Fruit fly (Drosophila melanogaster) whole organism, embryonic: ENCODE data around the gene CG10211.

Source experiments
- Asciz ChIP-seq: fragments of 200-800 bp; sonication (Bioruptor generic); optimal IDR thresholded peaks from 2 replicates; lab custom pipeline; 2017; ENCODE audit warnings: missing biosample characterization, mild to moderate bottlenecking, missing genetic modification characterization, missing genetic modification reagents
- CG10274 ChIP-seq: fragments of 200-800 bp; sonication (Bioruptor generic); optimal IDR thresholded peaks from 3 replicates; lab custom pipeline; 2017; ENCODE audit warnings: missing biosample characterization, mild to moderate bottlenecking, missing genetic modification characterization
- CG10959 ChIP-seq: fragments of 200-800 bp; sonication (Bioruptor generic); IDR thresholded peaks from 2 replicates; pipeline ENCODE4 v1.3.6; 2022; ENCODE audit warnings: missing biosample characterization, missing genetic modification characterization
- CG10979 ChIP-seq: fragments of 200-800 bp; sonication (Bioruptor generic); optimal IDR thresholded peaks from 2 replicates; lab custom pipeline; 2018; ENCODE audit warnings: missing biosample characterization, mild to moderate bottlenecking, missing genetic modification characterization, moderate library complexity
- CG11093 ChIP-seq: fragments of 200-800 bp; sonication (Bioruptor generic); IDR thresholded peaks from 3 replicates; pipeline ENCODE4 v1.3.6; 2022; ENCODE audit warnings: missing biosample characterization, missing genetic modification characterization
- CG11560 ChIP-seq: fragments of 200-800 bp; sonication (Bioruptor generic); IDR thresholded peaks from 3 replicates; pipeline ENCODE4 v1.3.6; 2022; ENCODE audit warnings: missing biosample characterization, missing genetic modification characterization
- CG11696 ChIP-seq: fragments of 200-800 bp; sonication (Bioruptor generic); IDR thresholded peaks from 2 replicates; pipeline ENCODE4 v1.3.6; 2022; ENCODE audit warnings: missing biosample characterization, missing genetic modification characterization
- CG12299 ChIP-seq: fragments of 200-800 bp; sonication (Bioruptor generic); optimal IDR thresholded peaks from 2 replicates; lab custom pipeline; 2018; ENCODE audit warnings: missing biosample characterization, mild to moderate bottlenecking, missing genetic modification characterization
- CG13287 ChIP-seq: fragments of 200-800 bp; sonication (Bioruptor generic); IDR thresholded peaks from 2 replicates; pipeline ENCODE4 v1.3.6; 2022; ENCODE audit warnings: missing biosample characterization, missing genetic modification characterization; ENCODE audit not compliant: partially characterized antibody
- CG13296 ChIP-seq: fragments of 200-800 bp; sonication (Bioruptor generic); optimal IDR thresholded peaks from 3 replicates; lab custom pipeline; 2018; ENCODE audit warnings: missing biosample characterization, mild to moderate bottlenecking, missing genetic modification characterization
- CG14710 ChIP-seq: fragments of 200-800 bp; sonication (Bioruptor generic); optimal IDR thresholded peaks from 3 replicates; lab custom pipeline; 2019; ENCODE audit warnings: missing biosample characterization, mild to moderate bottlenecking, missing genetic modification characterization, moderate library complexity
- CG1647 ChIP-seq: fragments of 200-800 bp; sonication (Bioruptor generic); optimal IDR thresholded peaks from 3 replicates; lab custom pipeline; 2016; ENCODE audit warnings: missing biosample characterization, missing genetic modification characterization
- CG16813 ChIP-seq: fragments of 200-800 bp; sonication (Bioruptor generic); IDR thresholded peaks from 3 replicates; pipeline ENCODE4 v1.3.6; 2022; ENCODE audit warnings: missing biosample characterization, missing genetic modification characterization; ENCODE audit not compliant: partially characterized antibody
- CG17385 ChIP-seq: fragments of 200-800 bp; sonication (Bioruptor generic); optimal IDR thresholded peaks from 3 replicates; lab custom pipeline; 2018; ENCODE audit warnings: missing biosample characterization, mild to moderate bottlenecking, missing genetic modification characterization
- CG17568 ChIP-seq: fragments of 200-800 bp; sonication (Bioruptor generic); optimal IDR thresholded peaks from 2 replicates; lab custom pipeline; 2018; ENCODE audit warnings: missing biosample characterization, mild to moderate bottlenecking, missing genetic modification characterization, moderate library complexity
- CG1832 ChIP-seq: fragments of 200-800 bp; sonication (Bioruptor generic); optimal IDR thresholded peaks from 2 replicates; lab custom pipeline; 2017; ENCODE audit warnings: missing biosample characterization, mild to moderate bottlenecking, missing genetic modification characterization, inconsistent platforms
- CG18599 ChIP-seq: fragments of 200-800 bp; sonication (Bioruptor generic); optimal IDR thresholded peaks from 3 replicates; lab custom pipeline; 2017; ENCODE audit warnings: missing biosample characterization, missing genetic modification characterization, mild to moderate bottlenecking, moderate library complexity, missing genetic modification reagents
- CG18619 ChIP-seq: fragments of 200-800 bp; sonication (Bioruptor generic); optimal IDR thresholded peaks from 3 replicates; lab custom pipeline; 2017; ENCODE audit warnings: missing biosample characterization, mild to moderate bottlenecking, missing genetic modification characterization
- CG2120 ChIP-seq: fragments of 200-800 bp; sonication (Bioruptor generic); optimal IDR thresholded peaks from 3 replicates; lab custom pipeline; 2016; ENCODE audit warnings: missing biosample characterization, missing genetic modification characterization
- CG2678 ChIP-seq: fragments of 200-800 bp; sonication (Bioruptor generic); optimal IDR thresholded peaks from 3 replicates; lab custom pipeline; 2019; ENCODE audit warnings: missing biosample characterization, mild to moderate bottlenecking, missing genetic modification characterization, moderate library complexity
- CG3163 ChIP-seq: fragments of 200-800 bp; sonication (Bioruptor generic); optimal IDR thresholded peaks from 3 replicates; lab custom pipeline; 2016; ENCODE audit warnings: missing biosample characterization, missing genetic modification characterization
- CG34224 ChIP-seq: fragments of 200-800 bp; sonication (Bioruptor generic); IDR thresholded peaks from 3 replicates; pipeline ENCODE4 v1.3.6; 2022; ENCODE audit warnings: missing biosample characterization, missing genetic modification characterization; ENCODE audit not compliant: partially characterized antibody
- CG42726 ChIP-seq: fragments of 200-800 bp; sonication (Bioruptor generic); IDR thresholded peaks from 2 replicates; pipeline ENCODE4 v1.3.6; 2022; ENCODE audit warnings: missing biosample characterization, missing genetic modification characterization; ENCODE audit not compliant: partially characterized antibody
- CG6854 ChIP-seq: fragments of 200-800 bp; sonication (Bioruptor generic); optimal IDR thresholded peaks from 3 replicates; lab custom pipeline; 2017; ENCODE audit warnings: missing biosample characterization, mild to moderate bottlenecking, missing genetic modification characterization
- CG7963 ChIP-seq: fragments of 200-800 bp; sonication (Bioruptor generic); IDR thresholded peaks from 3 replicates; pipeline ENCODE4 v1.3.6; 2022; ENCODE audit warnings: missing biosample characterization, missing genetic modification characterization; ENCODE audit not compliant: partially characterized antibody
- CG8944 ChIP-seq: fragments of 200-800 bp; sonication (Bioruptor generic); optimal IDR thresholded peaks from 3 replicates; lab custom pipeline; 2016; ENCODE audit warnings: missing biosample characterization, missing genetic modification characterization
- GATAe ChIP-seq: fragments of 200-800 bp; sonication (Bioruptor generic); conservative IDR thresholded peaks from 2 replicates; pipeline ENCODE4 v1.3.6; 2022; ENCODE audit warnings: missing biosample characterization, missing genetic modification characterization
- Gsc ChIP-seq: fragments of 200-800 bp; sonication (Bioruptor generic); IDR thresholded peaks from 2 replicates; pipeline ENCODE4 v1.3.6; 2022; ENCODE audit warnings: missing biosample characterization, missing genetic modification characterization
- Jarid2 ChIP-seq: fragments of 200-800 bp; sonication (Bioruptor generic); optimal IDR thresholded peaks from 3 replicates; lab custom pipeline; 2017; ENCODE audit warnings: mild to moderate bottlenecking, missing biosample characterization, missing genetic modification reagents, missing genetic modification characterization
- Mad ChIP-seq: fragments of 200-800 bp; sonication (Bioruptor generic); optimal IDR thresholded peaks from 2 replicates; lab custom pipeline; 2016; ENCODE audit warnings: missing biosample characterization, missing genetic modification characterization
- Med ChIP-seq: fragments of 200-800 bp; sonication (Bioruptor generic); peaks from one replicate; lab custom pipeline; 2016; ENCODE audit warnings: missing biosample characterization, missing genetic modification characterization, mild to moderate bottlenecking, inconsistent platforms, moderate library complexity
- NFAT ChIP-seq: fragments of 200-800 bp; sonication (Bioruptor generic); IDR thresholded peaks from 2 replicates; pipeline ENCODE4 v1.3.6; 2022; ENCODE audit warnings: missing biosample characterization, missing genetic modification characterization
- Ptx1 ChIP-seq: fragments of 200-800 bp; sonication (Bioruptor generic); IDR thresholded peaks from 2 replicates; pipeline ENCODE4 v1.3.6; 2022; ENCODE audit warnings: missing biosample characterization, missing genetic modification characterization
- Six4 ChIP-seq: fragments of 200-800 bp; sonication (Bioruptor generic); optimal IDR thresholded peaks from 2 replicates; lab custom pipeline; 2016; ENCODE audit warnings: missing biosample characterization, missing genetic modification characterization
- Ssrp ChIP-seq: fragments of 200-800 bp; sonication (Bioruptor generic); optimal IDR thresholded peaks from 2 replicates; lab custom pipeline; 2018; ENCODE audit warnings: missing biosample characterization, mild to moderate bottlenecking, missing genetic modification characterization, moderate library complexity
- Usf ChIP-seq: fragments of 200-800 bp; sonication (Bioruptor generic); optimal IDR thresholded peaks from 2 replicates; lab custom pipeline; 2017; ENCODE audit warnings: missing genotype, missing biosample characterization, missing genetic modification characterization
- ap ChIP-seq: fragments of 200-800 bp; sonication (Bioruptor generic); IDR thresholded peaks from 2 replicates; pipeline ENCODE4 v1.3.6; 2022; ENCODE audit warnings: missing biosample characterization, missing genetic modification characterization
- bab2 ChIP-seq: fragments of 200-800 bp; sonication (Bioruptor generic); optimal IDR thresholded peaks from 2 replicates; lab custom pipeline; 2016; ENCODE audit warnings: missing biosample characterization, missing genetic modification characterization
- caup ChIP-seq: fragments of 200-800 bp; sonication (Bioruptor generic); optimal IDR thresholded peaks from 3 replicates; lab custom pipeline; 2017; ENCODE audit warnings: missing biosample characterization, mild to moderate bottlenecking, missing genetic modification characterization, moderate library complexity; ENCODE audit not compliant: severe bottlenecking
- h ChIP-seq: fragments of >200 bp; optimal IDR thresholded peaks from 2 replicates; lab custom pipeline; 2017
- ham ChIP-seq: fragments of 200-800 bp; sonication (Bioruptor generic); IDR thresholded peaks from 2 replicates; pipeline ENCODE4 v1.3.6; 2022; ENCODE audit warnings: missing biosample characterization, missing genetic modification characterization
- kah ChIP-seq: fragments of 200-800 bp; sonication (Bioruptor generic); optimal IDR thresholded peaks from 2 replicates; lab custom pipeline; 2018; ENCODE audit warnings: missing biosample characterization, mild to moderate bottlenecking, missing genetic modification characterization
- onecut ChIP-seq: fragments of 200-800 bp; sonication (Bioruptor generic); IDR thresholded peaks from 2 replicates; pipeline ENCODE4 v1.3.6; 2022; ENCODE audit warnings: missing biosample characterization, missing genetic modification characterization
- ro ChIP-seq: fragments of 200-800 bp; sonication (Bioruptor generic); IDR thresholded peaks from 2 replicates; pipeline ENCODE4 v1.3.6; 2022; ENCODE audit warnings: missing biosample characterization, missing genetic modification characterization
- run ChIP-seq: fragments of 200-800 bp; sonication (Bioruptor generic); optimal IDR thresholded peaks from 3 replicates; lab custom pipeline; 2018; ENCODE audit warnings: missing biosample characterization, mild to moderate bottlenecking, missing genetic modification characterization
- sc ChIP-seq, 3 experiments: fragments of >200 bp in 2 of 3; fragments of 200-800 bp in 1 of 3; sonication (Bioruptor generic) in 1 of 3; optimal IDR thresholded peaks; 2 replicates in 2 of 3; 3 replicates in 1 of 3; lab custom pipeline; 2017; ENCODE audit warnings: mild to moderate bottlenecking in 1 of 3, missing biosample characterization in 1 of 3, missing genetic modification characterization in 1 of 3, missing genetic modification reagents in 1 of 3
- sens ChIP-seq: fragments of 200-800 bp; sonication (Bioruptor generic); peaks from one replicate; lab custom pipeline; 2016; ENCODE audit warnings: missing biosample characterization, missing genetic modification characterization
- tap ChIP-seq: fragments of 200-800 bp; optimal IDR thresholded peaks from 3 replicates; lab custom pipeline; 2019; ENCODE audit warnings: missing biosample characterization, mild to moderate bottlenecking, missing genetic modification characterization, moderate library complexity
- tx ChIP-seq: fragments of 200-800 bp; sonication (Bioruptor generic); optimal IDR thresholded peaks from 2 replicates; lab custom pipeline; 2016; ENCODE audit warnings: missing biosample characterization, missing genetic modification characterization
- unpg ChIP-seq: fragments of 200-800 bp; sonication (Bioruptor generic); optimal IDR thresholded peaks from 3 replicates; lab custom pipeline; 2018; ENCODE audit warnings: missing biosample characterization, mild to moderate bottlenecking, missing genetic modification characterization, moderate library complexity
- yki ChIP-seq: fragments of >200 bp; optimal IDR thresholded peaks from 3 replicates; lab custom pipeline; 2018
- zfh1 ChIP-seq: fragments of 200-800 bp; sonication (Bioruptor generic); IDR thresholded peaks from 3 replicates; pipeline ENCODE4 v1.3.6; 2022; ENCODE audit warnings: missing biosample characterization, missing genetic modification characterization

Gene CG10211

dm6 chr2L:18504881-18505280 lies 12.4 kb upstream of the CG10211 start (continued):
- TF ChIP-seq Mad (GFP tag; lab: Kevin White, UChicago): no peak
- no peak for TF ChIP-seq ro (GFP tag; lab: Robert Waterston, UW)
- no peak for TF ChIP-seq CG13287
- no peak for TF ChIP-seq CG1832 (GFP tag; lab: Kevin White, UChicago)
- TF ChIP-seq zfh1: peak; percentile 64; the same call in 2 of the 3 replicates
- TF ChIP-seq kah: no peak
- peak; percentile 59; the same call in 1 of the 2 replicates for TF ChIP-seq CG10959 (GFP tag; lab: Robert Waterston, UW)
- peak; percentile 10 for TF ChIP-seq CG3163 (GFP tag; lab: Kevin White, UChicago)
- TF ChIP-seq CG2678: peak; percentile 57
- TF ChIP-seq CG11696 (GFP tag; lab: Robert Waterston, UW): no peak
- TF ChIP-seq CG10274 (GFP tag; lab: Kevin White, UChicago): no peak
- no peak for TF ChIP-seq ham (GFP tag; lab: Robert Waterston, UW)
- TF ChIP-seq NFAT (GFP tag; lab: Robert Waterston, UW): no peak
- no peak for TF ChIP-seq tx
- TF ChIP-seq bab2 (GFP tag; lab: Kevin White, UChicago): peak; percentile 11
- peak; percentile 46 for TF ChIP-seq tap (tag; lab: Kevin White, UChicago)
- TF ChIP-seq sc (optimal IDR thresholded peaks at IDR 0.05; lab: Kevin White, UChicago): no peak
- TF ChIP-seq sc (GFP tag; optimal IDR thresholded peaks at IDR 0.05; lab: Kevin White, UChicago): peak; percentile 53
- TF ChIP-seq Six4 (GFP tag; lab: Kevin White, UChicago): peak; percentile 38
- no peak for TF ChIP-seq Gsc (GFP tag; lab: Robert Waterston, UW)
- TF ChIP-seq GATAe (GFP tag; lab: Robert Waterston, UW): no peak
- TF ChIP-seq CG11093 (GFP tag; lab: Robert Waterston, UW): peak; percentile 57; the same call in 2 of the 3 replicates
- peak; percentile 35 for TF ChIP-seq Asciz (GFP tag; lab: Kevin White, UChicago)
- TF ChIP-seq sens (GFP tag; lab: Kevin White, UChicago): peak; percentile 91
- TF ChIP-seq CG11560: no peak
- peak; percentile 45 for TF ChIP-seq CG14710 (tag; lab: Kevin White, UChicago)
- no peak for TF ChIP-seq CG42726
- no peak for TF ChIP-seq CG6854
- no peak for TF ChIP-seq yki (lab: Kevin White, UChicago)
- TF ChIP-seq CG1647 (GFP tag; lab: Kevin White, UChicago): peak; percentile 5
- TF ChIP-seq CG18599: peak; percentile 25
- TF ChIP-seq caup: no peak
- TF ChIP-seq, all 482 proteins: peak for 211

dm6 chr2L:18505475-18505874 lies 11.8 kb upstream of the CG10211 start:
- 0 out of 2 replicates have a peak, but pooled peaks have one; percentile 6 for TF ChIP-seq Ptx1 (GFP tag; lab: Robert Waterston, UW)
- no peak for TF ChIP-seq CG13296 (GFP tag; lab: Kevin White, UChicago)
- no peak for TF ChIP-seq run (tag; lab: Kevin White, UChicago)
- TF ChIP-seq CG2120 (GFP tag; lab: Kevin White, UChicago): no peak
- peak; percentile 70 for TF ChIP-seq Med (GFP tag; lab: Kevin White, UChicago)
- no peak for TF ChIP-seq Usf (GFP tag; lab: Kevin White, UChicago)
- no peak for TF ChIP-seq CG8944 (GFP tag; lab: Kevin White, UChicago)
- TF ChIP-seq Ssrp (tag; lab: Kevin White, UChicago): peak; percentile 42
- TF ChIP-seq CG17385 (GFP tag; lab: Kevin White, UChicago): peak; percentile 11
- no peak for TF ChIP-seq CG7963
- TF ChIP-seq ap (GFP tag; lab: Robert Waterston, UW): no peak
- no peak for TF ChIP-seq Jarid2 (GFP tag; lab: Kevin White, UChicago)
- TF ChIP-seq CG16813 (GFP tag; lab: Robert Waterston, UW): no peak
- TF ChIP-seq CG18619 (GFP tag; lab: Kevin White, UChicago): no peak
- no peak for TF ChIP-seq CG34224 (GFP tag; lab: Robert Waterston, UW)
- TF ChIP-seq unpg: peak; percentile 52
- TF ChIP-seq CG12299: no peak
- no peak for TF ChIP-seq h
- TF ChIP-seq CG17568 (GFP tag; lab: Kevin White, UChicago): no peak
- peak; percentile 42; the same call in 1 of the 2 replicates for TF ChIP-seq onecut (GFP tag; lab: Robert Waterston, UW)
- peak; percentile 70 for TF ChIP-seq CG10979 (tag; lab: Kevin White, UChicago)
- no peak for TF ChIP-seq Six4 (GFP tag; lab: Kevin White, UChicago)
